Fruit fly (Drosophila melanogaster): ENCODE data around the gene fbp.

DNA sequence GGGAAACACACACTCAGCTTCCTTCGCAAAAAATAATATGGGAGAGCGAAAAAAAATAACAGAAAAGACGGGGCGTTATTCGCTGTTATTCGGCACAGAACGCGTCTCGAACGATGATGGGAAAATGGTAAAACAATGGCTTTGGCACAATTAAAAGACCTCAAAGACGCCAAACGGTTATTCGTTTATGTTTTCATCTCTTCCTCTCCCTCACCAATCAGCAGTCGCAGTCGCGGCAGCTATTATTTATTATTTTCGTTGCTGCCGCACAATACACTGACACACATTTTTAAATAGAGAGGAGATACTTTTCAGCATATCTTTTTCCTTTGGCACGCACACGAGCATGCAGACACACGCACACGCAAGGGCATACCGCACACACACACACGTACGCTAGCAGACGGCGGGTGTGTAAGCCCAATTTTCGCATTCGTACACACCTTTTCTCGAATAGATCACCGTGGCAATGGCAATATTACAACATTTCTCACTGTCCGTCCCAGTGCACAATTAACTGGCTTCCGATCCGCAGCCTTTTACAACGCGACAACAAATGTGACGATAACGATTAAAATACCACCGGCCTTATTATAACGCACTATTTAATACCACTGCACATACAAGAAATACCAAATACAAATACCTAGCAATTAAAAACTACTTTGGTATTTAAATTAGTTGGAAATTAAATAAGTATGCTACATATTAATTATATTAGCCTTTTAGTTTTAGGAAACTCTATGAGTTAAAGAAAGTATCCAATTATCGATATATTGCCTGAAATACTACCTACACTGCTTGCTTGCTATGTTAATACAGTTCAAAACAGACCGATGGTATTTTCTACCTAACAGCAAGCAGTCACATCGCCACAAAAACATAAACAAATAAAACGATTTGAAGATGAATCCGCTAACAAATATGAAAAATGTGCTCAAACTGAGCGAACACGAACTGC is 27.7 kb upstream of the fbp start, which contains the start of the genes CdGAPr and CG10466:
- TF ChIP-seq psq (optimal IDR thresholded peaks at IDR 0.05) (no peak), ttk (optimal IDR thresholded peaks at IDR 0.05) (no peak), insv (optimal IDR thresholded peaks at IDR 0.05) (no peak), Myc (optimal IDR thresholded peaks at IDR 0.05) (no peak), h (optimal IDR thresholded peaks at IDR 0.05) (no peak)
